Fruit fly (Drosophila melanogaster) whole organism, embryonic: ENCODE results near the gene Tailor.
A peak's percentile ranks its signal among the peaks of the same experiment; 100 is the strongest.

Source experiments
- Atf6 ChIP-seq: fragments of 200-800 bp; sonication (Bioruptor generic); IDR thresholded peaks from 2 replicates; pipeline ENCODE4 v1.3.6; 2022; ENCODE audit warnings: missing biosample characterization, missing genetic modification characterization
- CG10431 ChIP-seq: fragments of 200-800 bp; sonication (Bioruptor generic); optimal IDR thresholded peaks from 3 replicates; lab custom pipeline; 2018; ENCODE audit warnings: missing biosample characterization, mild to moderate bottlenecking, missing genetic modification characterization
- CG10654 ChIP-seq: fragments of 200-800 bp; sonication (Bioruptor generic); optimal IDR thresholded peaks from 2 replicates; lab custom pipeline; 2016; ENCODE audit warnings: missing biosample characterization, missing genetic modification characterization
- CG14014 ChIP-seq: fragments of 200-800 bp; sonication (Bioruptor generic); IDR thresholded peaks from 2 replicates; pipeline ENCODE4 v1.3.6; 2022; ENCODE audit warnings: missing biosample characterization, missing genetic modification characterization
- CG15011 ChIP-seq: fragments of 200-800 bp; sonication (Bioruptor generic); optimal IDR thresholded peaks from 3 replicates; lab custom pipeline; 2018; ENCODE audit warnings: missing biosample characterization, mild to moderate bottlenecking, missing genetic modification characterization
- CG16779 ChIP-seq: fragments of 200-800 bp; sonication (Bioruptor generic); IDR thresholded peaks from 2 replicates; pipeline ENCODE4 v1.3.6; 2022; ENCODE audit warnings: missing biosample characterization, missing genetic modification characterization
- CG16863 ChIP-seq: fragments of 200-800 bp; sonication (Bioruptor generic); optimal IDR thresholded peaks from 3 replicates; lab custom pipeline; 2016; ENCODE audit warnings: missing biosample characterization, missing genetic modification characterization
- CG17186 ChIP-seq: fragments of 200-800 bp; sonication (Bioruptor generic); optimal IDR thresholded peaks from 3 replicates; lab custom pipeline; 2017; ENCODE audit warnings: missing biosample characterization, missing genetic modification reagents, missing genetic modification characterization
- CG17359 ChIP-seq: fragments of 200-800 bp; sonication (Bioruptor generic); optimal IDR thresholded peaks from 3 replicates; lab custom pipeline; 2018; ENCODE audit warnings: missing biosample characterization, mild to moderate bottlenecking, missing genetic modification characterization, moderate library complexity
- CG18262 ChIP-seq: fragments of 200-800 bp; optimal IDR thresholded peaks from 3 replicates; lab custom pipeline; 2019; ENCODE audit warnings: missing biosample characterization, mild to moderate bottlenecking, missing genetic modification characterization, moderate library complexity
- CG2678 ChIP-seq: fragments of 200-800 bp; sonication (Bioruptor generic); optimal IDR thresholded peaks from 3 replicates; lab custom pipeline; 2019; ENCODE audit warnings: missing biosample characterization, mild to moderate bottlenecking, missing genetic modification characterization, moderate library complexity
- CG30020 ChIP-seq: fragments of 200-800 bp; optimal IDR thresholded peaks from 2 replicates; lab custom pipeline; 2019; ENCODE audit warnings: missing biosample characterization, mild to moderate bottlenecking, missing genetic modification characterization, moderate library complexity
- CG32772 ChIP-seq: fragments of 200-800 bp; sonication (Bioruptor generic); IDR thresholded peaks from 2 replicates; pipeline ENCODE4 v1.3.6; 2022; ENCODE audit warnings: missing biosample characterization, missing genetic modification characterization
- CG3407 ChIP-seq: fragments of 200-800 bp; sonication (Bioruptor generic); optimal IDR thresholded peaks from 2 replicates; lab custom pipeline; 2018; ENCODE audit warnings: missing biosample characterization, mild to moderate bottlenecking, missing genetic modification characterization
- CG34422 ChIP-seq: fragments of 200-800 bp; sonication (Bioruptor generic); IDR thresholded peaks from 3 replicates; pipeline ENCODE4 v1.3.6; 2022; ENCODE audit warnings: missing biosample characterization, missing genetic modification characterization
- CG3847 ChIP-seq: fragments of 200-800 bp; sonication (Bioruptor generic); IDR thresholded peaks from 2 replicates; pipeline ENCODE4 v1.3.6; 2022; ENCODE audit warnings: missing biosample characterization, missing genetic modification characterization
- CG6272 ChIP-seq: fragments of 200-800 bp; sonication (Bioruptor generic); IDR thresholded peaks from 2 replicates; pipeline ENCODE4 v1.3.6; 2022; ENCODE audit warnings: missing biosample characterization, missing genetic modification characterization
- CG7372 ChIP-seq: fragments of 200-800 bp; sonication (Bioruptor generic); IDR thresholded peaks from 2 replicates; pipeline ENCODE4 v1.3.6; 2022; ENCODE audit warnings: missing biosample characterization, missing genetic modification characterization
- CG7786 ChIP-seq: fragments of 200-800 bp; sonication (Bioruptor generic); optimal IDR thresholded peaks from 2 replicates; lab custom pipeline; 2016; ENCODE audit warnings: missing biosample characterization, missing genetic modification characterization
- CG8388 ChIP-seq: fragments of 200-800 bp; sonication (Bioruptor generic); optimal IDR thresholded peaks from 2 replicates; lab custom pipeline; 2019; ENCODE audit warnings: missing biosample characterization, mild to moderate bottlenecking, missing genetic modification characterization, moderate library complexity
- CG9609 ChIP-seq: fragments of 200-800 bp; sonication (Bioruptor generic); optimal IDR thresholded peaks from 3 replicates; lab custom pipeline; 2016; ENCODE audit warnings: missing biosample characterization, missing genetic modification characterization
- Camta ChIP-seq: fragments of 200-800 bp; sonication (Bioruptor generic); optimal IDR thresholded peaks from 2 replicates; lab custom pipeline; 2016; ENCODE audit warnings: missing biosample characterization, missing genetic modification characterization
- Doc2 ChIP-seq: fragments of 200-800 bp; sonication (Bioruptor generic); IDR thresholded peaks from 2 replicates; pipeline ENCODE4 v1.3.6; 2022; ENCODE audit warnings: missing biosample characterization, missing genetic modification characterization
- E2f1 ChIP-seq: fragments of 200-800 bp; sonication (Bioruptor generic); IDR thresholded peaks from 2 replicates; pipeline ENCODE4 v1.3.6; 2022; ENCODE audit warnings: missing biosample characterization, missing genetic modification characterization
- Gsc ChIP-seq: fragments of 200-800 bp; sonication (Bioruptor generic); IDR thresholded peaks from 2 replicates; pipeline ENCODE4 v1.3.6; 2022; ENCODE audit warnings: missing biosample characterization, missing genetic modification characterization
- HHEX ChIP-seq: fragments of 200-800 bp; sonication (Bioruptor generic); optimal IDR thresholded peaks from 3 replicates; lab custom pipeline; 2017; ENCODE audit warnings: missing biosample characterization, mild to moderate bottlenecking, missing genetic modification characterization, missing genetic modification reagents
- HLH3B ChIP-seq: fragments of 200-800 bp; sonication (Bioruptor generic); IDR thresholded peaks from 2 replicates; pipeline ENCODE4 v1.3.6; 2022; ENCODE audit warnings: missing biosample characterization, missing genetic modification characterization
- Hr78 ChIP-seq, 2 experiments: fragments of 200-800 bp in 1 of 2; fragments of >200 bp in 1 of 2; sonication (Bioruptor generic) in 1 of 2; optimal IDR thresholded peaks; 2 replicates each; lab custom pipeline; 2017 to 2019; ENCODE audit warnings: missing biosample characterization in 2 of 2, missing genetic modification characterization in 2 of 2, mild to moderate bottlenecking in 1 of 2, moderate library complexity in 1 of 2
- Mes4 ChIP-seq: fragments of 200-800 bp; sonication (Bioruptor generic); optimal IDR thresholded peaks from 2 replicates; lab custom pipeline; 2016; ENCODE audit warnings: missing biosample characterization, missing genetic modification characterization
- Sin3A ChIP-seq: fragments of >200 bp; optimal IDR thresholded peaks from 2 replicates; lab custom pipeline; 2018
- YL-1 ChIP-seq: fragments of 200-800 bp; sonication (Bioruptor generic); optimal IDR thresholded peaks from 3 replicates; lab custom pipeline; 2017; ENCODE audit warnings: missing biosample characterization, mild to moderate bottlenecking, missing genetic modification characterization
- ab ChIP-seq: fragments of 200-800 bp; sonication (Bioruptor generic); optimal IDR thresholded peaks from 2 replicates; lab custom pipeline; 2016; ENCODE audit warnings: missing biosample characterization, missing genetic modification characterization
- br ChIP-seq: fragments of >200 bp; optimal IDR thresholded peaks from 2 replicates; lab custom pipeline; 2017
- cato ChIP-seq: fragments of 200-800 bp; sonication (Bioruptor generic); optimal IDR thresholded peaks from 2 replicates; lab custom pipeline; 2016; ENCODE audit warnings: missing biosample characterization, missing genetic modification characterization, borderline replicate concordance
- chn ChIP-seq: fragments of 200-800 bp; sonication (Bioruptor generic); optimal IDR thresholded peaks from 2 replicates; lab custom pipeline; 2016; ENCODE audit warnings: missing biosample characterization, missing genetic modification characterization
- en ChIP-seq: fragments of 200-800 bp; sonication (Bioruptor generic); optimal IDR thresholded peaks from 2 replicates; lab custom pipeline; 2016; ENCODE audit warnings: missing biosample characterization, missing genetic modification characterization
- fd96Cb ChIP-seq: fragments of 200-800 bp; sonication (Bioruptor generic); optimal IDR thresholded peaks from 2 replicates; lab custom pipeline; 2018; ENCODE audit warnings: missing biosample characterization, mild to moderate bottlenecking, missing genetic modification characterization, moderate library complexity
- gt ChIP-seq: fragments of 200-800 bp; sonication (Bioruptor generic); IDR thresholded peaks from 2 replicates; pipeline ENCODE4 v1.3.6; 2022; ENCODE audit warnings: missing biosample characterization, missing genetic modification characterization
- jing ChIP-seq: fragments of 200-800 bp; sonication (Bioruptor generic); optimal IDR thresholded peaks from 2 replicates; lab custom pipeline; 2018; ENCODE audit warnings: missing biosample characterization, mild to moderate bottlenecking, missing genetic modification characterization
- jumu ChIP-seq: fragments of 200-800 bp; sonication (Bioruptor generic); optimal IDR thresholded peaks from 3 replicates; lab custom pipeline; 2016; ENCODE audit warnings: missing biosample characterization, missing genetic modification characterization
- maf-S ChIP-seq: fragments of 200-800 bp; sonication (Bioruptor generic); optimal IDR thresholded peaks from 2 replicates; lab custom pipeline; 2016; ENCODE audit warnings: missing biosample characterization, missing genetic modification characterization
- nom ChIP-seq: fragments of 200-800 bp; sonication (Bioruptor generic); optimal IDR thresholded peaks from 2 replicates; lab custom pipeline; 2017; ENCODE audit warnings: missing biosample characterization, missing genetic modification characterization, mild to moderate bottlenecking, moderate library complexity, missing genetic modification reagents
- oc ChIP-seq: fragments of 200-800 bp; sonication (Bioruptor generic); optimal IDR thresholded peaks from 2 replicates; lab custom pipeline; 2018; ENCODE audit warnings: missing biosample characterization, mild to moderate bottlenecking, missing genetic modification characterization, moderate library complexity
- onecut ChIP-seq: fragments of 200-800 bp; sonication (Bioruptor generic); IDR thresholded peaks from 2 replicates; pipeline ENCODE4 v1.3.6; 2022; ENCODE audit warnings: missing biosample characterization, missing genetic modification characterization
- pros ChIP-seq: fragments of 200-800 bp; sonication (Bioruptor generic); optimal IDR thresholded peaks from 3 replicates; lab custom pipeline; 2019; ENCODE audit warnings: missing biosample characterization, mild to moderate bottlenecking, missing genetic modification characterization, moderate library complexity
- psq ChIP-seq: fragments of 200-800 bp; sonication (Bioruptor generic); optimal IDR thresholded peaks from 2 replicates; lab custom pipeline; 2017; ENCODE audit warnings: missing biosample characterization, missing genetic modification characterization
- pum ChIP-seq: fragments of 200-800 bp; sonication (Bioruptor generic); optimal IDR thresholded peaks from 2 replicates; lab custom pipeline; 2016; ENCODE audit warnings: missing biosample characterization, missing genetic modification characterization
- seq ChIP-seq: fragments of 200-800 bp; sonication (Bioruptor generic); IDR thresholded peaks from 2 replicates; pipeline ENCODE4 v1.3.6; 2022; ENCODE audit warnings: missing biosample characterization, missing genetic modification characterization
- tap ChIP-seq: fragments of 200-800 bp; optimal IDR thresholded peaks from 3 replicates; lab custom pipeline; 2019; ENCODE audit warnings: missing biosample characterization, mild to moderate bottlenecking, missing genetic modification characterization, moderate library complexity
- zen2 ChIP-seq: fragments of 200-800 bp; sonication (Bioruptor generic); IDR thresholded peaks from 3 replicates; pipeline ENCODE4 v1.3.6; 2022; ENCODE audit warnings: missing biosample characterization, missing genetic modification characterization; ENCODE audit not compliant: partially characterized antibody
- zfh2 ChIP-seq: fragments of 200-800 bp; sonication (Bioruptor generic); optimal IDR thresholded peaks from 2 replicates; lab custom pipeline; 2016; ENCODE audit warnings: missing biosample characterization, missing genetic modification characterization

Tailor gene

DNA sequence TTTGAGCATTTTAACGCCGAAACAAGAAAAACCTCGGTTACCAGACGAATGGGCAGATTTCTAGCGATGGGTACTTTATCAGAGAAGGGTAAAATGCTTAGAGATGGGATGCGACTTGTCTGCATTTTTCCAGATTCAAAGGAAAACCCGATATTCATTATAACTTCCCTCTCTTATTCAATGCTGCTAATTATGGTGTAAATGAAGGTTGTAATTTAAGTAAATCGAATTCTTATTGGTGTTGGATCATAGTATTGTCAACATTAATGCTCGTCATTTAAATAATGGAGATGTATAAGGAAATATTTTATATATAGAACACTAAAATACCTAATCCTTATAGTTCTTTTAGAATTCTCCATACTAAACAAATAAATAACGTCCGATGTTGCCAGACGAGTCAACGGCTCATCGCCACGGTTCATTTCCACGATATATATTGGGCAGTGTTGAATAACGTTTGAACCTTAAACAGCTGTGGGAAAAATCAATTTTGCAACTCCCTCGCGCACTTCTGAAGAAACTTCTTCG, 38.3 kb upstream of the Tailor start, which contains the start of the genes Alh and CG10098 (continued):
- TF ChIP-seq cato (GFP tag; lab: Kevin White, UChicago) (peak; percentile 74), CG14014 (GFP tag; lab: Robert Waterston, UW) (peak; percentile 83), jumu (GFP tag; lab: Kevin White, UChicago) (peak; percentile 90), psq (peak; percentile 41), CG7786 (peak; percentile 91), CG9609 (GFP tag; lab: Kevin White, UChicago) (peak; percentile 87), HLH3B (peak; percentile 70), HHEX (GFP tag; lab: Kevin White, UChicago) (peak; percentile 79), zen2 (peak; percentile 61; the same call in 2 of the 3 replicates), Doc2 (GFP tag; lab: Robert Waterston, UW) (no peak), CG15011 (peak; percentile 60), fd96Cb (tag; lab: Kevin White, UChicago) (peak; percentile 73), zfh2 (peak; percentile 95), CG3407 (GFP tag; lab: Kevin White, UChicago) (peak; percentile 59), oc (tag; lab: Kevin White, UChicago) (no peak), CG3847 (GFP tag; lab: Robert Waterston, UW) (peak; percentile 82), CG10431 (GFP tag; lab: Kevin White, UChicago) (peak; percentile 64), CG32772 (GFP tag; lab: Robert Waterston, UW) (peak; percentile 76), CG18262 (peak; percentile 78), E2f1 (GFP tag; lab: Robert Waterston, UW) (peak; percentile 62), pros (GFP tag; lab: Kevin White, UChicago) (no peak), onecut (GFP tag; lab: Robert Waterston, UW) (peak; percentile 98), CG17186 (peak; percentile 14), gt (GFP tag; lab: Robert Waterston, UW) (peak; percentile 56; the same call in 1 of the 2 replicates), Hr78 (GFP tag; optimal IDR thresholded peaks at IDR 0.05; lab: Kevin White, UChicago) (peak in 1 of 2 experiments; percentile 53), CG10654 (GFP tag; lab: Kevin White, UChicago) (peak; percentile 82), CG16863 (peak; percentile 78), CG7372 (GFP tag; lab: Robert Waterston, UW) (peak; percentile 73), en (GFP tag; lab: Kevin White, UChicago) (peak; percentile 55), CG8388 (peak; percentile 62), tap (tag; lab: Kevin White, UChicago) (peak; percentile 59), Mes4 (GFP tag; lab: Kevin White, UChicago) (peak; percentile 59), maf-S (GFP tag; lab: Kevin White, UChicago) (peak; percentile 74), Sin3A (lab: Kevin White, UChicago) (peak; percentile 90), ab (GFP tag; lab: Kevin White, UChicago) (peak; percentile 83), CG34422 (GFP tag; lab: Robert Waterston, UW) (peak; percentile 69; the same call in 1 of the 3 replicates), CG16779 (peak; percentile 50), CG2678 (tag; lab: Kevin White, UChicago) (peak; percentile 84), jing (GFP tag; lab: Kevin White, UChicago) (peak; percentile 59), Atf6 (GFP tag; lab: Robert Waterston, UW) (peak; percentile 72), pum (GFP tag; lab: Kevin White, UChicago) (peak; percentile 85), CG30020 (peak; percentile 73), br (lab: Kevin White, UChicago) (no peak), YL-1 (peak; percentile 47), seq (no peak), chn (GFP tag; lab: Kevin White, UChicago) (peak; percentile 87), nom (GFP tag; lab: Kevin White, UChicago) (no peak), Gsc (GFP tag; lab: Robert Waterston, UW) (no peak; the same call in 1 of the 2 replicates), CG6272 (GFP tag; lab: Robert Waterston, UW) (peak; percentile 77), CG17359 (peak; percentile 73), Camta (peak; percentile 86)
